Worm (Caenorhabditis elegans) whole organism, midembryonic: ENCODE measurements around the gene dhs-19.

Experiments used
- T22C8.4 ChIP-seq: fragments of 200-800 bp; sonication (Bioruptor generic); IDR thresholded peaks from 2 replicates; pipeline ENCODE4 v1.3.6; 2022; ENCODE audit warnings: missing genetic modification characterization, missing compliant biosample characterization
- cog-1 ChIP-seq: sonication (generic microtip); optimal IDR thresholded peaks from 2 replicates; lab custom pipeline; 2016; ENCODE audit warnings: missing genetic modification characterization, missing compliant biosample characterization
- flt-1 ChIP-seq: fragments of 200-800 bp; sonication (Bioruptor generic); IDR thresholded peaks from 2 replicates; pipeline ENCODE4 v1.3.6; 2022; ENCODE audit warnings: missing genetic modification characterization, missing compliant biosample characterization
- klf-2 ChIP-seq: fragments of 200-800 bp; sonication (Bioruptor generic); conservative IDR thresholded peaks from 2 replicates; pipeline ENCODE4 v1.3.6; 2022; ENCODE audit warnings: missing genetic modification reagents, missing genetic modification characterization, missing compliant biosample characterization
- med-1 ChIP-seq: sonication (generic microtip); optimal IDR thresholded peaks from 2 replicates; lab custom pipeline; 2017; ENCODE audit warnings: missing genetic modification characterization, mild to moderate bottlenecking, missing compliant biosample characterization, antibody characterized with exemption, missing genetic modification reagents; ENCODE audit not compliant: insufficient read depth
- ref-1 ChIP-seq: fragments of 200-800 bp; sonication (Bioruptor generic); conservative IDR thresholded peaks from 2 replicates; pipeline ENCODE4 v1.3.6; 2022; ENCODE audit warnings: missing genetic modification reagents, missing genetic modification characterization, missing compliant biosample characterization
- tab-1 ChIP-seq: fragments of 200-800 bp; sonication (Bioruptor generic); IDR thresholded peaks from 2 replicates; pipeline ENCODE4 v1.3.6; 2022; ENCODE audit warnings: missing genetic modification characterization, missing compliant biosample characterization
- ztf-23 ChIP-seq: fragments of 200-800 bp; sonication (Bioruptor generic); IDR thresholded peaks from 2 replicates; pipeline ENCODE4 v1.3.6; 2022; ENCODE audit warnings: missing genetic modification reagents, missing genetic modification characterization, missing compliant biosample characterization
- ztf-29 ChIP-seq: fragments of 200-800 bp; sonication (Bioruptor generic); IDR thresholded peaks from 2 replicates; pipeline ENCODE4 v1.3.6; 2022; ENCODE audit warnings: missing genetic modification reagents, missing genetic modification characterization, missing compliant biosample characterization

The dhs-19 gene

ce11 chrV:11516141-11516591, 25.9 kb upstream of the dhs-19 start, which contains the start of gene sdz-8:
Gene sdz-8 (minus strand): TSS chrV:11516191.
- no peak for TF ChIP-seq ztf-23 (GFP tag; lab: Robert Waterston, UW)
- no peak for TF ChIP-seq T22C8.4 (GFP tag; lab: Robert Waterston, UW)
- TF ChIP-seq ztf-29: no peak
- no peak for TF ChIP-seq flt-1
- TF ChIP-seq tab-1 (GFP tag; lab: Robert Waterston, UW): no peak
- TF ChIP-seq med-1 (GFP tag; lab: Kevin White, UChicago): no peak
- no peak for TF ChIP-seq cog-1
- no peak for TF ChIP-seq ref-1
- no peak for TF ChIP-seq klf-2

ce11 chrV:11515145-11515544, 24.9 kb upstream of the dhs-19 start:
- no peak for TF ChIP-seq klf-2
- TF ChIP-seq ztf-23 (GFP tag; lab: Robert Waterston, UW): no peak
- no peak for TF ChIP-seq T22C8.4 (GFP tag; lab: Robert Waterston, UW)
- TF ChIP-seq ref-1: no peak
- no peak for TF ChIP-seq cog-1
- TF ChIP-seq med-1 (GFP tag; lab: Kevin White, UChicago): no peak
- TF ChIP-seq tab-1 (GFP tag; lab: Robert Waterston, UW): no peak
- TF ChIP-seq ztf-29: no peak
- no peak for TF ChIP-seq flt-1

- TF ChIP-seq T22C8.4 (GFP tag; lab: Robert Waterston, UW) (no peak), cog-1 (no peak), ztf-29 (no peak), med-1 (GFP tag; lab: Kevin White, UChicago) (no peak), klf-2 (no peak)
These were observed 24.4 kb upstream of the dhs-19 start, which contains the start of gene C55A6.6 for ce11 chrV:11514677-11515076. Gene C55A6.6 (minus strand): TSS chrV:11514737.

ce11 chrV:11513432-11513831, 23.1 kb upstream of the dhs-19 start, which contains the start of gene C55A6.3:
Gene C55A6.3 (minus strand): TSS chrV:11513532.
- no peak for TF ChIP-seq ztf-29
- TF ChIP-seq T22C8.4 (GFP tag; lab: Robert Waterston, UW): no peak

ce11 chrV:11508773-11509172, 18.5 kb upstream of the dhs-19 start, which contains the start of gene ttll-5:
Gene ttll-5 (plus strand): TSS chrV:11509060.
- TF ChIP-seq tab-1 (GFP tag; lab: Robert Waterston, UW): no peak
- no peak for TF ChIP-seq cog-1
- TF ChIP-seq med-1 (GFP tag; lab: Kevin White, UChicago): no peak
- no peak for TF ChIP-seq ref-1
- no peak for TF ChIP-seq ztf-29
- no peak for TF ChIP-seq flt-1

- TF ChIP-seq flt-1: no peak
- TF ChIP-seq ztf-23 (GFP tag; lab: Robert Waterston, UW): no peak
- no peak for TF ChIP-seq ref-1
- no peak for TF ChIP-seq cog-1
- no peak for TF ChIP-seq tab-1 (GFP tag; lab: Robert Waterston, UW)
- no peak for TF ChIP-seq klf-2
- no peak for TF ChIP-seq med-1 (GFP tag; lab: Kevin White, UChicago)
- TF ChIP-seq T22C8.4 (GFP tag; lab: Robert Waterston, UW): no peak
- no peak for TF ChIP-seq ztf-29
These were observed 16.1 kb upstream of the dhs-19 start for ce11 chrV:11506347-11506746.

ce11 chrV:11504853-11505397, 14.6 kb upstream of the dhs-19 start, which contains the start of the genes C55A6.1 and C55A6.10:
Gene C55A6.1 (minus strand): TSS chrV:11504968.
Gene C55A6.10 (plus strand): TSS chrV:11505347.
- TF ChIP-seq cog-1 (peak; percentile 1), ztf-23 (GFP tag; lab: Robert Waterston, UW) (peak; percentile 68; the same call in 1 of the 2 replicates), flt-1 (0 out of 2 replicates have a peak, but pooled peaks have one; percentile 24), tab-1 (GFP tag; lab: Robert Waterston, UW) (0 out of 2 replicates have a peak, but pooled peaks have one; percentile 39)

ce11 chrV:11503081-11503751, 12.9 kb upstream of the dhs-19 start, which contains the start of gene C55A6.12:
Gene C55A6.12 (minus strand): TSS chrV:11503131.
- TF ChIP-seq cog-1 (no peak), ref-1 (no peak), ztf-23 (GFP tag; lab: Robert Waterston, UW) (0 out of 2 replicates have a peak, but pooled peaks have one; percentile 32), klf-2 (no peak), med-1 (GFP tag; lab: Kevin White, UChicago) (no peak)

- no peak for TF ChIP-seq ref-1
- no peak for TF ChIP-seq med-1 (GFP tag; lab: Kevin White, UChicago)
These were observed 10.7 kb upstream of the dhs-19 start for ce11 chrV:11500980-11501379.

ce11 chrV:11499786-11500185, 9.5 kb upstream of the dhs-19 start:
- TF ChIP-seq ref-1: no peak
- TF ChIP-seq klf-2: no peak
- no peak for TF ChIP-seq tab-1 (GFP tag; lab: Robert Waterston, UW)
- no peak for TF ChIP-seq T22C8.4 (GFP tag; lab: Robert Waterston, UW)
- no peak for TF ChIP-seq cog-1
- TF ChIP-seq med-1 (GFP tag; lab: Kevin White, UChicago): no peak
- TF ChIP-seq flt-1: no peak
- TF ChIP-seq ztf-29: no peak

- no peak for TF ChIP-seq ref-1
These were observed 7.2 kb upstream of the dhs-19 start for ce11 chrV:11497475-11497874.
